Worm (Caenorhabditis elegans) whole organism, young adult: ENCODE measurements around the gene egl-21.

ENCODE experiments used
- D2030.7 ChIP-seq: fragments of 200-800 bp; sonication (Bioruptor generic); IDR thresholded peaks from 2 replicates; pipeline ENCODE4 v1.3.6; 2022; ENCODE audit warnings: missing genetic modification reagents, missing genetic modification characterization, missing compliant biosample characterization
- F33H1.4 ChIP-seq: fragments of 200-800 bp; sonication (Bioruptor generic); IDR thresholded peaks from 2 replicates; pipeline ENCODE4 v1.3.6; 2022; ENCODE audit warnings: missing genetic modification reagents, missing genetic modification characterization, missing compliant biosample characterization
- T07F8.4 ChIP-seq: sonication (generic microtip); optimal IDR thresholded peaks from 2 replicates; lab custom pipeline; 2016; ENCODE audit warnings: mild to moderate bottlenecking, missing genetic modification characterization, moderate library complexity, missing compliant biosample characterization
- Y79H2A.3 ChIP-seq: fragments of 200-800 bp; sonication (Bioruptor generic); conservative IDR thresholded peaks from 2 replicates; pipeline ENCODE4 v1.3.6; 2022; ENCODE audit warnings: missing genetic modification reagents, missing genetic modification characterization, missing compliant biosample characterization
- akir-1 ChIP-seq: fragments of 200-800 bp; sonication (Bioruptor generic); optimal IDR thresholded peaks from 2 replicates; lab custom pipeline; 2018; ENCODE audit warnings: mild to moderate bottlenecking, missing genetic modification characterization, moderate library complexity, missing compliant biosample characterization
- ama-1 ChIP-seq, 3 experiments: fragments of 150-350 bp in 1 of 3; sonication (generic microtip) in 2 of 3; optimal IDR thresholded peaks; 2 replicates each; lab custom pipeline; 2014 to 2018; ENCODE audit warnings: missing biosample characterization in 2 of 3, missing genetic modification characterization in 2 of 3, missing genetic modification reagents in 2 of 3
- aptf-2 ChIP-seq: fragments of 200-800 bp; sonication (Bioruptor generic); conservative IDR thresholded peaks from 2 replicates; pipeline ENCODE4 v1.3.6; 2022; ENCODE audit warnings: missing genetic modification reagents, missing genetic modification characterization, missing compliant biosample characterization
- attf-6 ChIP-seq: fragments of 200-800 bp; sonication (Bioruptor generic); IDR thresholded peaks from 2 replicates; pipeline ENCODE4 v1.3.6; 2022; ENCODE audit warnings: missing genetic modification reagents, missing genetic modification characterization, missing compliant biosample characterization
- cebp-2 ChIP-seq: fragments of 200-800 bp; sonication (Bioruptor generic); IDR thresholded peaks from 2 replicates; pipeline ENCODE4 v1.3.6; 2022; ENCODE audit warnings: missing genetic modification characterization, missing compliant biosample characterization
- efl-1 ChIP-seq: fragments of 150-350 bp; optimal IDR thresholded peaks from 2 replicates; lab custom pipeline; 2014; ENCODE audit warnings: missing biosample characterization, missing genetic modification reagents, missing genetic modification characterization
- egrh-3 ChIP-seq: fragments of 200-800 bp; sonication (Bioruptor generic); IDR thresholded peaks from 2 replicates; pipeline ENCODE4 v1.3.6; 2022; ENCODE audit warnings: missing genetic modification reagents, missing genetic modification characterization, missing compliant biosample characterization
- ekl-4 ChIP-seq: fragments of 200-800 bp; sonication (Bioruptor generic); IDR thresholded peaks from 2 replicates; pipeline ENCODE4 v1.3.6; 2022; ENCODE audit warnings: missing genetic modification reagents, missing genetic modification characterization, missing compliant biosample characterization
- hmg-20 ChIP-seq: fragments of 200-800 bp; sonication (Bioruptor generic); IDR thresholded peaks from 2 replicates; pipeline ENCODE4 v1.3.6; 2022; ENCODE audit warnings: missing genetic modification reagents, missing genetic modification characterization, missing compliant biosample characterization
- lin-26 ChIP-seq: fragments of 200-800 bp; sonication (Bioruptor generic); IDR thresholded peaks from 2 replicates; pipeline ENCODE4 v1.3.6; 2022; ENCODE audit warnings: missing genetic modification reagents, missing genetic modification characterization, missing compliant biosample characterization
- madf-10 ChIP-seq: sonication (generic microtip); optimal IDR thresholded peaks from 2 replicates; lab custom pipeline; 2016; ENCODE audit warnings: mild to moderate bottlenecking, missing genetic modification characterization, missing compliant biosample characterization
- mel-28 ChIP-seq: sonication (generic microtip); optimal IDR thresholded peaks from 2 replicates; lab custom pipeline; 2016; ENCODE audit warnings: borderline replicate concordance, mild to moderate bottlenecking, missing genetic modification characterization, missing compliant biosample characterization
- nhr-120 ChIP-seq: fragments of 200-800 bp; sonication (Bioruptor generic); IDR thresholded peaks from 2 replicates; pipeline ENCODE4 v1.3.6; 2022; ENCODE audit warnings: missing genetic modification characterization, missing compliant biosample characterization
- nhr-179 ChIP-seq: sonication (generic microtip); optimal IDR thresholded peaks from 2 replicates; lab custom pipeline; 2016; ENCODE audit warnings: mild to moderate bottlenecking, missing genetic modification characterization, missing compliant biosample characterization
- nhr-27 ChIP-seq: fragments of 200-800 bp; sonication (Bioruptor generic); optimal IDR thresholded peaks from 2 replicates; lab custom pipeline; 2018; ENCODE audit warnings: mild to moderate bottlenecking, missing genetic modification characterization, moderate library complexity, missing compliant biosample characterization
- nhr-80 ChIP-seq: sonication (generic microtip); optimal IDR thresholded peaks from 2 replicates; lab custom pipeline; 2016; ENCODE audit warnings: missing genetic modification characterization, missing compliant biosample characterization
- somi-1 ChIP-seq: fragments of 200-800 bp; sonication (Bioruptor generic); optimal IDR thresholded peaks from 2 replicates; lab custom pipeline; 2018; ENCODE audit warnings: mild to moderate bottlenecking, missing genetic modification characterization, missing compliant biosample characterization
- sptf-2 ChIP-seq: fragments of 200-800 bp; sonication (Bioruptor generic); optimal IDR thresholded peaks from 2 replicates; lab custom pipeline; 2018; ENCODE audit warnings: mild to moderate bottlenecking, missing genetic modification characterization, missing compliant biosample characterization
- tbx-9 ChIP-seq: sonication (generic microtip); optimal IDR thresholded peaks from 2 replicates; lab custom pipeline; 2016; ENCODE audit warnings: borderline replicate concordance, missing genetic modification characterization, inconsistent platforms, missing compliant biosample characterization
- ztf-6 ChIP-seq: fragments of 200-800 bp; sonication (Bioruptor generic); IDR thresholded peaks from 2 replicates; pipeline ENCODE4 v1.3.6; 2022; ENCODE audit warnings: missing genetic modification reagents, missing genetic modification characterization, missing compliant biosample characterization

The egl-21 gene

DNA sequence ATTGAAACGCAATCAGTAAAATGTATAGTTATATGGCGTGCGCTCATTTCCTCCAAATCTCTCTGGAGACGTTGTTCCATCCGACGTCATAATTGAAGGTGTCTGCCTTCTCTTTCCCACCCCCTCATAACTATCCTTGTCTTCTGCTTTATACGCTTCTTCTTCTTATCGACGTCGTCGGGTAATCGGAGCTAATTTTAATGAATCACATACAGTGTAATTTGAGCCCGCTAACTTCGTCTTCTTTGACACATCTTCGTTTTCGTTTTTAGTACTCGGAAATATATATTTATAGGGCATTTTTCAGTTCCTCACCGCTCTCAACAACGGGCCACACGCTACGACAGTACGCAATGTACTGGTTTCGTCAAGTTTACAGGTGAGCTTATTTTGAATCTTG lies 45.2 kb downstream of the egl-21 start, which contains the start of gene ins-1:
Gene ins-1, plus strand, starts transcription at position 301 of the 400 bp plus-strand sequence.
- no peak for TF ChIP-seq akir-1 (GFP tag; lab: Kevin White, UChicago)
- TF ChIP-seq D2030.7 (GFP tag; lab: Robert Waterston, UW), result no peak
- no peak for TF ChIP-seq efl-1
- no peak for TF ChIP-seq madf-10
- no peak for TF ChIP-seq egrh-3
- no peak for TF ChIP-seq mel-28 (tag; lab: Kevin White, UChicago)

DNA sequence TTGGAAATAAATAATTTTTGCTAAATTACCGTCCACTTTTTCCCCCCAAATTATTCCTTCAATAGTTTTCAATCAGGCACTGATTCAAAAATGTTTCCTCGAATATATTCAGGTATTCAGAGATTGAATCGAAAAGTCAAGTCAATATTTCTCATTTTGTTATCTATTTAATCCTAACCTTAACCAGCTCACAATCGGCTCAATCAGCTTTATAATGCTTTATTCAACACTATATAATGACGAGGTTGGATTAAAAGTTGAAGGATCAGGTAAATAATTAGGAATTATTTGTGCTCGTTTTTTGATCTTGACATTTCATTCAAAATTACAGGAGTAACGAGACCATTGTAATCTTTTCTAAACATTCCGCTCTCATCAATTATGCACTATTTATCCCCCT lies 51.1 kb downstream of the egl-21 start:
- TF ChIP-seq cebp-2 (GFP tag; lab: Robert Waterston, UW) (no peak), akir-1 (GFP tag; lab: Kevin White, UChicago) (no peak), ama-1 (optimal IDR thresholded peaks at IDR 0.05; lab: Kevin White, UChicago) (no peak), ama-1 (GFP tag; optimal IDR thresholded peaks at IDR 0.05; lab: Kevin White, UChicago) (no peak), Y79H2A.3 (no peak), nhr-179 (tag; lab: Kevin White, UChicago) (no peak), ekl-4 (GFP tag; lab: Robert Waterston, UW) (no peak), attf-6 (GFP tag; lab: Robert Waterston, UW) (no peak), F33H1.4 (no peak), ztf-6 (GFP tag; lab: Robert Waterston, UW) (no peak), lin-26 (GFP tag; lab: Robert Waterston, UW) (no peak), mel-28 (tag; lab: Kevin White, UChicago) (no peak), nhr-27 (no peak), T07F8.4 (tag; lab: Kevin White, UChicago) (no peak), somi-1 (no peak), sptf-2 (GFP tag; lab: Kevin White, UChicago) (no peak), tbx-9 (tag; lab: Kevin White, UChicago) (no peak), nhr-120 (no peak), aptf-2 (GFP tag; lab: Robert Waterston, UW) (no peak)

DNA sequence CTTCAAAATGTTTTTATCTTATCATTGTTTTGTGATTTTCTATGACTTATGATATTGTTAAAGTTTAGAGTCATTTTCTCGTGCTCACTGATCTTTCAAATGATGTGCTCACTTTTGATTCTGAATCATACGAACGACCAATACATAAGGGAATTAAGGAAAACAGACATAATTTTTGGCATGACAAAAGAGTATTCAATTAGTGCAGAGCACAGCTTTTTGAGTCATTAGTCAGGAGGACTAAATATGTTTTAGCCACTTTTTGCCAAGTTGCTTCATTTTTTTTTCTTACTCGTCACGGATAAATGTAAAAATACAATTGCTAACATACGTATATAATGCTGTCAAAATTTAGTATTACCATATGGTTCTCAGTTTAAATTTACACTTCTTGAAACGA lies 52.5 kb downstream of the egl-21 start, which contains the start of gene F13B12.2:
Gene F13B12.2, minus strand, starts transcription at position 2 of the 400 bp plus-strand sequence.
- TF ChIP-seq hmg-20, result no peak
- TF ChIP-seq tbx-9 (tag; lab: Kevin White, UChicago), result no peak
- no peak for TF ChIP-seq madf-10
- peak; percentile 27 for TF ChIP-seq nhr-80 (tag; lab: Kevin White, UChicago)
